Worm (Caenorhabditis elegans): ENCODE measurements around the gene mip-2.
A peak's percentile ranks its signal among the peaks of the same experiment; 100 is the strongest.

Gene mip-2

DNA sequence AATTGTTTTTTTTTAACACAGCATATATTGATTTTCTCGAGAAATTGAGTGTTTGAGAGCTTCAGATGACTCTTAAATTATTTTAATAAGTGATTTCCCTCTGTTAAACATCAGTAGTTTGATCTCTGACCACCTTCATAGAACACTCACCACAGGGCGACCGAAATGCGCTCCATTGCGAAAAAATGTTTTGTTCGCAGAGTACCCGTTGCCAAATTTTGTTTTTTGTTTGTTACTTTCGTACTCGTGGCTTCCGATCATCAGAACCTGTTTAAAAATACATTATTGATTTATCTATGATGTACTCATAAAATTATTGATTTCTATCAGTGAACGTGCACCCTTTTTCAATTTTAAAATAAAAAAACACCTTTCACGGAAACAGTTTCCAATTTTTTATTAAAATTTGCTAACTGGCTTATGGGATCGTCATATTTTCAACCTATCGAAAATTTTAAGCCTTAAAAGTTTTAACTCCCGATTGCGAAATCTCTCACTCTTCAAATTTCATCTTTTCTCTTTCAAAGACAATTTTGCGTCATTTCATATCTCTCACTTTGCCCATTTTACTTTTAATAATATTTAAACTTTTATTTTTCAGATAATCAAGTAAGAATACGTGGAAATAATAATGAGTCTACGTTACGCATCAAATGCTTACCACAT is 11.0 kb downstream of the mip-2 start, which contains the start of gene letm-1 (continued):
- TF ChIP-seq mdl-1 (tag; optimal IDR thresholded peaks at IDR 0.05) (peak in 1 of 2 experiments; percentile 48), nhr-77 (tag; optimal IDR thresholded peaks at IDR 0.05) (no peak), lin-35 (GFP tag; optimal IDR thresholded peaks at IDR 0.05) (peak; percentile 17 to 54), jun-1 (tag; optimal IDR thresholded peaks at IDR 0.05) (no peak), pqm-1 (tag; optimal IDR thresholded peaks at IDR 0.05) (no peak), snu-23 (GFP tag; optimal IDR thresholded peaks at IDR 0.05) (peak; percentile 39), snpc-4 (tag; optimal IDR thresholded peaks at IDR 0.05) (no peak), ztf-11 (tag; optimal IDR thresholded peaks at IDR 0.05) (no peak)

DNA sequence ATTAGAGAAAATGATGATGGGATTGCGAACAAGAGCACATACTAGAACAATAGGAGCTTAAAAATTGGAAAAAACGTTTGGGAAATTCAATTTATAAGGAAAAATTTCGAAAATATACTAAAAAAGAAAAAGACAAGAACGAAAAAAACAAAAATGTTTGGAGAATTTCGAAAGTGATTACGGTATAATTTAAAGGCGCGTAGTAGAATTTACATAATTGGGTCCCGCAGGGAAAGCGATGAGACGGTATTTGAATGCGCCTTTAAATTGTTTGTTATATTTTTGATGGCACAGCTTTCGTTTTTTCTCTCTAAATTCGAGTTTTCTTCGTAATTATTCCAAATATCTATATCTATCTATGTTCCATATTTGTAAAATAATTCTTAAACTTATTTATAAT is 11.6 kb downstream of the mip-2 start:
- TF ChIP-seq nhr-85 (tag): peak; percentile 21
- TF ChIP-seq nhr-28 (tag; optimal IDR thresholded peaks at IDR 0.05): no peak

DNA sequence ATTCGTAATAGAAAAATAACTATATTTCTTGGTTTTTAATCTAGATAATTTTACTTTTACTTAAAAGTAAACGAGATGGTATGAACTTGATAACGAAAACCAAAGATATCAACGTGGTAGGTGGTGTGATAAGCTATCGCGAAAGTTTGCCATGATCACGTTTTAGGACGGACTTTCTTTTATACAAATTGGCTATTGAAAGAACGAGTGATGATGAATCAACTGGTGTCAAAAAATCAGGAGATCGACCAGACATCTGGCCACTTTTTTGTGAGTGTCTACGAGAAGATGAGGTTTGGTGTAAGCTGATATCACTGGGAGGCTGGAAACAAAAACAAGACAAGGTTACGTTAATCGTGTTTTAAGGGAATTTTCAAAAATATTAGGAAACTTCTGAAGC is 12.5 kb downstream of the mip-2 start:
- TF ChIP-seq zip-4 (GFP tag; optimal IDR thresholded peaks at IDR 0.05): no peak
- no peak for TF ChIP-seq C04F5.9 (tag; optimal IDR thresholded peaks at IDR 0.05)
- peak in 1 of 2 experiments; percentile 10 for TF ChIP-seq mdl-1 (tag; optimal IDR thresholded peaks at IDR 0.05)
- peak; percentile 42 for TF ChIP-seq elt-2 (tag; optimal IDR thresholded peaks at IDR 0.05)
- TF ChIP-seq aha-1 (tag; optimal IDR thresholded peaks at IDR 0.05): no peak
- TF ChIP-seq fkh-10 (GFP tag; optimal IDR thresholded peaks at IDR 0.05): no peak
- TF ChIP-seq nhr-19 (GFP tag; conservative IDR thresholded peaks at IDR 0.05): peak; percentile 15; the same call in 1 of the 2 replicates
- TF ChIP-seq fkh-4 (tag; optimal IDR thresholded peaks at IDR 0.05; ENCODE audit: borderline replicate concordance): no peak
- no peak for TF ChIP-seq ztf-11 (tag; optimal IDR thresholded peaks at IDR 0.05)
- TF ChIP-seq fkh-8 (tag; optimal IDR thresholded peaks at IDR 0.05): no peak
- TF ChIP-seq mep-1 (tag; optimal IDR thresholded peaks at IDR 0.05): peak; percentile 6
- no peak for TF ChIP-seq C34B4.2 (tag; optimal IDR thresholded peaks at IDR 0.05)
- no peak for TF ChIP-seq nhr-76 (tag; optimal IDR thresholded peaks at IDR 0.05)
- TF ChIP-seq nhr-90 (tag; optimal IDR thresholded peaks at IDR 0.05; ENCODE audit: poor library complexity): peak; percentile 12
- peak; percentile 18 for TF ChIP-seq snu-23 (GFP tag; optimal IDR thresholded peaks at IDR 0.05)
- peak in 4 of 6 experiments; percentile 36 to 61 (median 54) for TF ChIP-seq elt-3 (tag; optimal IDR thresholded peaks at IDR 0.05)
- peak; percentile 11 for TF ChIP-seq unc-130 (tag; optimal IDR thresholded peaks at IDR 0.05)
- TF ChIP-seq Y116A8C.19 (tag; optimal IDR thresholded peaks at IDR 0.05; ENCODE audit: borderline replicate concordance): no peak
- peak in 1 of 2 experiments; percentile 54 for TF ChIP-seq lin-35 (GFP tag; optimal IDR thresholded peaks at IDR 0.05)
- peak in 1 of 2 experiments; percentile 13 for TF ChIP-seq lsy-2 (tag; optimal IDR thresholded peaks at IDR 0.05)
- TF ChIP-seq pax-3 (tag; optimal IDR thresholded peaks at IDR 0.05): no peak
- no peak for TF ChIP-seq nhr-84 (tag; optimal IDR thresholded peaks at IDR 0.05)
- TF ChIP-seq blmp-1 (tag; optimal IDR thresholded peaks at IDR 0.05): peak; percentile 83
- TF ChIP-seq alr-1 (tag; optimal IDR thresholded peaks at IDR 0.05; ENCODE audit: borderline replicate concordance): no peak

DNA sequence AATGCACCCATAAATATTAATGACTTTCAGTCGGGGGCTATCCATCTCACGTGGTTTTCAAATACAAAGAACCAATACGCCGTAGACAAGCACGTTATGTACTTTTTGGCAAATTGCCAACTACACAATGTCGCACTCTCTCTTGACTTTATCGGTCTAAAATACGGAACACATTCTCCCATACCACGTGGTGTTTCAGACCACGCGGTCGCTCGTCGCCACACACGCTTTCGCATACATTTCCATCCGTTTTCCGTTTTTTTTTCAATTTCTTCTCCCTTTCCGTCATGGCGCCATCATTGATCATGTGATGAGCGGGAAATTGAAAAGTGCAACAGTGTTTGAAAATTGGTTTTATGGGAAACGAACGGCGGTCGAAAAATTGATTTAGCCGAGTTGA is 13.2 kb downstream of the mip-2 start:
- TF ChIP-seq hlh-17 (GFP tag; optimal IDR thresholded peaks at IDR 0.05; ENCODE audit: borderline replicate concordance): no peak
- no peak for TF ChIP-seq C34B4.2 (tag; optimal IDR thresholded peaks at IDR 0.05)
- peak; percentile 59 to 83 (median 74) for TF ChIP-seq dpl-1 (GFP tag; optimal IDR thresholded peaks at IDR 0.05)
- no peak for TF ChIP-seq sup-37 (GFP tag; optimal IDR thresholded peaks at IDR 0.05)
- TF ChIP-seq ceh-63 (GFP tag; optimal IDR thresholded peaks at IDR 0.05): peak; percentile 5
- TF ChIP-seq skn-1 (tag; optimal IDR thresholded peaks at IDR 0.05): peak; percentile 70
- TF ChIP-seq snu-23 (GFP tag; optimal IDR thresholded peaks at IDR 0.05): peak; percentile 95
- no peak for TF ChIP-seq nhr-28 (tag; optimal IDR thresholded peaks at IDR 0.05)
- TF ChIP-seq fkh-10 (GFP tag; optimal IDR thresholded peaks at IDR 0.05): no peak
- TF ChIP-seq Y116A8C.19 (tag; optimal IDR thresholded peaks at IDR 0.05; ENCODE audit: borderline replicate concordance): no peak
- TF ChIP-seq lin-13 (GFP tag; optimal IDR thresholded peaks at IDR 0.05): peak; percentile 74
- TF ChIP-seq C16A3.4 (tag; optimal IDR thresholded peaks at IDR 0.05): peak; percentile 65
- TF ChIP-seq nhr-77 (tag; optimal IDR thresholded peaks at IDR 0.05): no peak
- TF ChIP-seq lsy-2 (tag; optimal IDR thresholded peaks at IDR 0.05): peak; percentile 69 to 72
- no peak for TF ChIP-seq mef-2 (tag; optimal IDR thresholded peaks at IDR 0.05)
- TF ChIP-seq fkh-4 (tag; optimal IDR thresholded peaks at IDR 0.05; ENCODE audit: borderline replicate concordance): no peak
- peak; percentile 99 for TF ChIP-seq lin-14 (GFP tag; optimal IDR thresholded peaks at IDR 0.05)
- TF ChIP-seq fkh-8 (tag; optimal IDR thresholded peaks at IDR 0.05): peak; percentile 72
- peak; percentile 64 for TF ChIP-seq lir-3 (tag; optimal IDR thresholded peaks at IDR 0.05; ENCODE audit: poor library complexity)
- TF ChIP-seq unc-62 (GFP tag; optimal IDR thresholded peaks at IDR 0.05): no peak
- peak; percentile 72 for TF ChIP-seq unc-130 (tag; optimal IDR thresholded peaks at IDR 0.05)
- TF ChIP-seq C04F5.9 (tag; optimal IDR thresholded peaks at IDR 0.05): peak; percentile 58
- peak; percentile 17 for TF ChIP-seq fos-1 (tag; optimal IDR thresholded peaks at IDR 0.05)
- TF ChIP-seq F16B12.6 (tag; optimal IDR thresholded peaks at IDR 0.05): no peak
- TF ChIP-seq tlp-1 (tag; optimal IDR thresholded peaks at IDR 0.05): no peak

Data from whole organism, L1 larva.